Fruit fly (Drosophila melanogaster): ENCODE measurements around the gene Helz.

DNA sequence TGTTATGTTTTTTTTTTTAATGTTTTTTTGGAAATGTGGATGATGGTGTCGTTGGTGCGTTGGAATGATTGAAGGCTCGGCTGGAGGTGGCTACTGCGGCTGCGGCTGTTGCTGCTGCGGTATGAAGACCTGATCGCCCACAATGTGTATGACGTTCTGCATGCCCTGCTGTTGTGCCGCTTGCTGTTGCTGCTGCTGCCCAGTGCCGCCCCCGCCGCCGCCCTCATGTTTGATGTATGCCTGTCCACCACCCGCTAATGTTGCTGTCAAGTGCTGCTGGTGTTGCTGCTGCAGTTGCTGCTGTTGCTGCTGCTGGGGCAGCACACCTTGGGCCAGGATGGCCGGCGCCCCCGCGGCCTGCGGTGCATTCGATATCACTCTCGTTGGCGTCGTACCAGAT lies 36.9 kb upstream of the Helz start:
- no peak for TF ChIP-seq CG7045 (GFP tag; optimal IDR thresholded peaks at IDR 0.05)
- TF ChIP-seq tj (GFP tag; optimal IDR thresholded peaks at IDR 0.05) = no peak
- TF ChIP-seq Mnt (GFP tag; optimal IDR thresholded peaks at IDR 0.05) = no peak
- no peak for TF ChIP-seq CG33017 (tag; optimal IDR thresholded peaks at IDR 0.05)

Data from whole organism, adult.